Worm (Caenorhabditis elegans): Measurements from ENCODE around the gene C27B7.7.

C27B7.7 gene

DNA sequence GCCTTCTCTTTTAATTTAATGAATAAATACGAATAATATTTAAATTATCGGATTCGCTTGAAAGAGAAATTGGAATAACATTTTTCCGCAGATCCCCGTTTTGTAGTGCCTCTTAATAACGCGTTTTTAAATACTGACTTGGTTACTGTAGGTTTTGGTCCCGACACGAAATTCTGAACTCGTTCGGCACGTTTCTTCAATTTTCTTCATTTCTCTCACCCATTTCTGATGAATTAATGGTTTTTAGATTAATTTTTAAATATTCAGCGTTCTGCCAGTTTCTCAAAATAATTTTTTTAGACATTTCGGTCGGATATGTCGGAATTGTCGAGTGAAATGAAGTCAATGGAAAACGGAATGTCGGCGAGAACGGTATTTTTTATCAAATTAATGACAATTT, 5.5 kb upstream of the C27B7.7 start, which contains the start of gene C27B7.5 (continued):
- TF ChIP-seq D2030.7 (GFP tag; IDR thresholded peaks at IDR 0.05) (0 out of 2 replicates have a peak, but pooled peaks have one; percentile 17), lin-26 (GFP tag; IDR thresholded peaks at IDR 0.05) (no peak)

- TF ChIP-seq attf-6 (GFP tag; IDR thresholded peaks at IDR 0.05), result no peak
Observed at ce11 chrIV:8906164-8906563, 679 bp upstream of the C27B7.7 start, which contains the start of gene C27B7.6. Gene C27B7.6, minus strand, starts transcription at chrIV:8906345.

- TF ChIP-seq atf-7 (tag; optimal IDR thresholded peaks at IDR 0.05) (peak; percentile 88), zim-3 (tag; optimal IDR thresholded peaks at IDR 0.05) (no peak)
Observed at ce11 chrIV:8914187-8914586, 7.3 kb downstream of the C27B7.7 start.

- TF ChIP-seq Y53F4B.3 (GFP tag; IDR thresholded peaks at IDR 0.05), result no peak
- TF ChIP-seq ceh-58 (GFP tag; IDR thresholded peaks at IDR 0.05), result 0 out of 2 replicates have a peak, but pooled peaks have one; percentile 31
Observed at ce11 chrIV:8916010-8916409, 9.2 kb downstream of the C27B7.7 start, which contains the start of gene C27B7.9. Gene C27B7.9, minus strand, starts transcription at chrIV:8916110.

DNA sequence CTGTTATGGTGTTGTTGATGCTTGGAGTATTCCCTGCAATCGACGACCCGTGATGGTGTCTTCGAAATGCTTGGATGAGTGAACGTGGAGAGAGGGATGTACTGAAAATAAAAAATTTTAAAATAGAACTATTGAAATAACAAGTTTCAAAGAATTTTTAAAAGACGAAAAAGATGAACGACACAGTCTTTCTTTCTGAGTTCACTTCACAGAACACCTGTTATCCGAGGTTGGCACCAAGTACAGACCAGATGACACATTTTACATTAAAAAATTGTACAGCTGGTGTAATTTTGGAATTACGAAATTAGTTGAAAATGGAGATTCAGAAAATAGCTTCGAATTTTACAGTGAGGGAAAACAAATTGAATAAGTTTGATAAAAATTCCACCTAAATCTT, 11.9 kb downstream of the C27B7.7 start, which contains the start of gene rap-1:
TSS of gene rap-1 (minus strand) at position 101 of the 400 bp plus-strand sequence.
- no peak for TF ChIP-seq dox-1 (GFP tag; IDR thresholded peaks at IDR 0.05)
- no peak for TF ChIP-seq tbp1 (GFP tag; optimal IDR thresholded peaks at IDR 0.05)
- no peak for TF ChIP-seq C06A6.2 (GFP tag; conservative IDR thresholded peaks at IDR 0.05)
- TF ChIP-seq hmg-20 (GFP tag; IDR thresholded peaks at IDR 0.05), result no peak
- no peak for TF ChIP-seq bed-1 (GFP tag; IDR thresholded peaks at IDR 0.05)

ce11 chrIV:8920284-8920806, 13.5 kb downstream of the C27B7.7 start:
- TF ChIP-seq tbp1 (GFP tag; optimal IDR thresholded peaks at IDR 0.05), result no peak
- TF ChIP-seq hmg-1.2 (GFP tag; IDR thresholded peaks at IDR 0.05), result peak; percentile 20; the same call in 1 of the 2 replicates

- TF ChIP-seq ceh-58 (GFP tag; IDR thresholded peaks at IDR 0.05) (no peak), nhr-90 (tag; optimal IDR thresholded peaks at IDR 0.05) (no peak), sptf-2 (GFP tag; optimal IDR thresholded peaks at IDR 0.05) (no peak), aptf-2 (GFP tag; conservative IDR thresholded peaks at IDR 0.05) (no peak), madf-10 (tag; optimal IDR thresholded peaks at IDR 0.05) (no peak), hmg-20 (GFP tag; IDR thresholded peaks at IDR 0.05) (no peak), hrde-1 (tag; optimal IDR thresholded peaks at IDR 0.05; ENCODE audit: borderline replicate concordance) (no peak), pha-4 (tag; optimal IDR thresholded peaks at IDR 0.05) (no peak), zim-3 (tag; optimal IDR thresholded peaks at IDR 0.05) (no peak), repo-1 (tag; optimal IDR thresholded peaks at IDR 0.05) (no peak), nhr-80 (tag; optimal IDR thresholded peaks at IDR 0.05) (no peak), lsy-27 (tag; optimal IDR thresholded peaks at IDR 0.05; ENCODE audit: borderline replicate concordance, insufficient read depth) (no peak), mxl-1 (tag; optimal IDR thresholded peaks at IDR 0.05) (no peak), T07F8.4 (tag; optimal IDR thresholded peaks at IDR 0.05) (no peak), hmg-1.2 (GFP tag; IDR thresholded peaks at IDR 0.05) (no peak), tbx-9 (tag; optimal IDR thresholded peaks at IDR 0.05; ENCODE audit: borderline replicate concordance) (no peak), bed-2 (GFP tag; IDR thresholded peaks at IDR 0.05) (no peak)
Observed at ce11 chrIV:8921166-8921565, 14.3 kb downstream of the C27B7.7 start.

DNA sequence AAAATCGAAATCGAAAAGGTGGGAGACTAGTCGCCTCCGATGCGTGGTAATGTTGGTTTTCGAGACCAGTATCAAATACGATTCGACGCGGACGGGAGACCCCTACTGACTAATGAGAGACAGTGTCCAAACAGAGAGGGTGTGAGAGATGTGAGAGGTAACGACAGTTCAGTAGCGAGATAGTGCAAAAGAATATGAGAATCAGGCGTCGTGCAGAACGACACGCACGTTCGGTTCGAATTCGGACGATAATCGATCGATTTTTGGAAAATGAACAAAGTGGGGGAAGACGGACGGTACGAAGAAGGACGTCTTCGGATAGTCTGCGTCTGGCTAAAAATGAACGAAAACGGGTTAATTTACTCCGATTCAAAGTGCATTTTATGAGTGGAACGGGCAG, 15.1 kb downstream of the C27B7.7 start, which contains the start of gene D1046.16:
TSS of gene D1046.16 (plus strand) at position 195 of the 400 bp plus-strand sequence.
- no peak for TF ChIP-seq tbx-9 (tag; optimal IDR thresholded peaks at IDR 0.05; ENCODE audit: borderline replicate concordance)
- peak; percentile 52; the same call in 1 of the 2 replicates for TF ChIP-seq hmg-1.2 (GFP tag; IDR thresholded peaks at IDR 0.05)
- TF ChIP-seq cebp-1 (GFP tag; IDR thresholded peaks at IDR 0.05), result no peak
- peak; percentile 26 for TF ChIP-seq cebp-1 (tag; optimal IDR thresholded peaks at IDR 0.05)
- TF ChIP-seq F57A8.1 (GFP tag; optimal IDR thresholded peaks at IDR 0.05), result no peak
- peak; percentile 69 for TF ChIP-seq nhr-80 (tag; optimal IDR thresholded peaks at IDR 0.05)
- TF ChIP-seq lag-1 (GFP tag; IDR thresholded peaks at IDR 0.05), result no peak
- TF ChIP-seq nhr-120 (GFP tag; IDR thresholded peaks at IDR 0.05), result no peak
- TF ChIP-seq die-1 (tag; optimal IDR thresholded peaks at IDR 0.05), result no peak
- no peak for TF ChIP-seq nfya-1 (tag; optimal IDR thresholded peaks at IDR 0.05; ENCODE audit: borderline replicate concordance, insufficient read depth)
- TF ChIP-seq lin-26 (GFP tag; IDR thresholded peaks at IDR 0.05), result 0 out of 2 replicates have a peak, but pooled peaks have one; percentile 33
- TF ChIP-seq F10E7.11 (tag; optimal IDR thresholded peaks at IDR 0.05), result no peak
- 0 out of 2 replicates have a peak, but pooled peaks have one; percentile 53 for TF ChIP-seq dox-1 (GFP tag; IDR thresholded peaks at IDR 0.05)
- TF ChIP-seq attf-3 (GFP tag; conservative IDR thresholded peaks at IDR 0.05), result no peak
